Worm (Caenorhabditis elegans): Measurements from ENCODE around the gene gpr-1.
A peak's percentile ranks its signal among the peaks of the same experiment; 100 is the strongest.

Gene gpr-1

ce11 chrIII:8597770-8598169, 31.0 kb upstream of the gpr-1 start, which contains the start of gene ztf-30:
Gene ztf-30 (minus strand): TSS chrIII:8597870.
- no peak for TF ChIP-seq snpc-4 (tag; optimal IDR thresholded peaks at IDR 0.05)
- TF ChIP-seq F13H6.1 (tag; optimal IDR thresholded peaks at IDR 0.05) = no peak
- TF ChIP-seq dmd-4 (tag; optimal IDR thresholded peaks at IDR 0.05) = no peak
- no peak for TF ChIP-seq sma-9 (GFP tag; optimal IDR thresholded peaks at IDR 0.05)
- no peak for TF ChIP-seq sma-9 (tag; optimal IDR thresholded peaks at IDR 0.05)
- TF ChIP-seq elt-3 (tag; optimal IDR thresholded peaks at IDR 0.05) = no peak
- no peak for TF ChIP-seq elt-1 (tag; optimal IDR thresholded peaks at IDR 0.05)
- TF ChIP-seq peb-1 (tag; optimal IDR thresholded peaks at IDR 0.05) = no peak
- no peak for TF ChIP-seq ceh-82 (tag; optimal IDR thresholded peaks at IDR 0.05)
- TF ChIP-seq lin-11 (tag; optimal IDR thresholded peaks at IDR 0.05) = no peak
- no peak for TF ChIP-seq nhr-25 (tag; optimal IDR thresholded peaks at IDR 0.05)
- no peak for TF ChIP-seq zag-1 (tag; optimal IDR thresholded peaks at IDR 0.05)
- TF ChIP-seq sma-3 (GFP tag; optimal IDR thresholded peaks at IDR 0.05) = no peak
- TF ChIP-seq blmp-1 (tag; optimal IDR thresholded peaks at IDR 0.05; ENCODE audit: insufficient read depth) = no peak
- TF ChIP-seq ztf-11 (tag; optimal IDR thresholded peaks at IDR 0.05) = no peak
- no peak for TF ChIP-seq sem-4 (tag; optimal IDR thresholded peaks at IDR 0.05)
- TF ChIP-seq C34F6.9 (tag; optimal IDR thresholded peaks at IDR 0.05) = no peak
- no peak for TF ChIP-seq nhr-11 (tag; optimal IDR thresholded peaks at IDR 0.05)
- no peak for TF ChIP-seq fos-1 (tag; optimal IDR thresholded peaks at IDR 0.05)

DNA sequence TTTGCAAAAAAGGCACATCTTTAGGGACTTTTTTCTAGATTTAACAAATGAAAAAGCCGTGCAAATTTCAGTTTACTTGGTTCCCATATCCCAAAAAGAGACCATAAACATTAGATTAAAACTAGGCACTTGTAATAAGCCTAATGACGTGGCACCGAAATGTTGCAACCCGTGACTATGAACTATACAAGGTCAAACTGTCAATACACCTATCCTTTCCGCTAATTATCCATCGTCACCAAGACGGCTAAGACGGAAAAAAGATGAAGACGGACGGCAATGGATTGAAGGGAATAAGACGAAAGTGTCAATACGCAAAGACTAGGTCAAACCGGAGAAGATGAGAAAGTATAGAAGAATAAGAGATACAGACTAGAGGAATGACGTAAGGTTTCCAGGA, 29.8 kb upstream of the gpr-1 start:
- TF ChIP-seq skn-1 (tag; optimal IDR thresholded peaks at IDR 0.05) = no peak
- peak; percentile 15 for TF ChIP-seq nhr-25 (tag; optimal IDR thresholded peaks at IDR 0.05)
- TF ChIP-seq fos-1 (tag; optimal IDR thresholded peaks at IDR 0.05) = no peak
- TF ChIP-seq alr-1 (tag; optimal IDR thresholded peaks at IDR 0.05) = no peak
- TF ChIP-seq sma-3 (GFP tag; optimal IDR thresholded peaks at IDR 0.05) = peak; percentile 4
- peak; percentile 55 for TF ChIP-seq crh-2 (tag; optimal IDR thresholded peaks at IDR 0.05)
- TF ChIP-seq nhr-129 (tag; optimal IDR thresholded peaks at IDR 0.05) = peak; percentile 34
- TF ChIP-seq egl-27 (tag; optimal IDR thresholded peaks at IDR 0.05) = peak; percentile 48
- peak; percentile 27 for TF ChIP-seq nhr-21 (tag; optimal IDR thresholded peaks at IDR 0.05)
- TF ChIP-seq unc-39 (tag; optimal IDR thresholded peaks at IDR 0.05) = no peak
- TF ChIP-seq nhr-6 (tag; optimal IDR thresholded peaks at IDR 0.05) = no peak

DNA sequence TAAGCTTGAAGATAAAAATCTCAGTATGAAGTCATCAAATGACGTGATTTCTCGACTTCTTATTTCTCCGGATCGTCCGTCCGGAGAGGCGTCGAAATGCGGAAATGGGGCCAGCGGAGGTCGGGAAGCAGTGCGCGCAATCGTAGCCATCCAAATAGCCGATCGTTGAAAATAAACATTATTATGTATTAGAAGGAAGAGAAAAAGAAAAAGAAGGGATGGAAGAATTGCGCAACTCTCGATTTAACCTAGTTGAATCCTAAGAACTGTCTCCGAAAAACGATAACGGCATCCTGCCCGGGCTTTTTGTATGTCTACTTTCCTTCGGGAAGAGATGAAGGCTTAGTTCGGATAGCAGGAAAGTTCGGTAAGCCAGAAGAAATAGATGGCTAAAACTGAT, 26.6 kb upstream of the gpr-1 start:
- TF ChIP-seq sma-3 (GFP tag; optimal IDR thresholded peaks at IDR 0.05) = no peak
- TF ChIP-seq crh-2 (tag; optimal IDR thresholded peaks at IDR 0.05) = no peak
- TF ChIP-seq nhr-10 (tag; optimal IDR thresholded peaks at IDR 0.05) = no peak

- no peak for TF ChIP-seq mbf-1 (tag; optimal IDR thresholded peaks at IDR 0.05)
These were observed 23.2 kb upstream of the gpr-1 start, which contains the start of gene C06E1.1 for ce11 chrIII:8605532-8605931. Gene C06E1.1 (plus strand): TSS chrIII:8605832.

ce11 chrIII:8609683-8610082, 19.0 kb upstream of the gpr-1 start, which contains the start of gene C06E1.9:
Gene C06E1.9 (minus strand): TSS chrIII:8609783.
- no peak for TF ChIP-seq unc-62 (GFP tag; optimal IDR thresholded peaks at IDR 0.05)
- no peak for TF ChIP-seq ztf-11 (tag; optimal IDR thresholded peaks at IDR 0.05)
- TF ChIP-seq sma-9 (GFP tag; optimal IDR thresholded peaks at IDR 0.05) = no peak
- no peak for TF ChIP-seq sma-9 (tag; optimal IDR thresholded peaks at IDR 0.05)
- no peak for TF ChIP-seq nhr-6 (tag; optimal IDR thresholded peaks at IDR 0.05)
- TF ChIP-seq mbf-1 (tag; optimal IDR thresholded peaks at IDR 0.05) = no peak
- TF ChIP-seq skn-1 (tag; optimal IDR thresholded peaks at IDR 0.05) = no peak
- no peak for TF ChIP-seq gmeb-1 (tag; optimal IDR thresholded peaks at IDR 0.05)

ce11 chrIII:8611282-8611681, 17.4 kb upstream of the gpr-1 start:
- no peak for TF ChIP-seq blmp-1 (tag; optimal IDR thresholded peaks at IDR 0.05; ENCODE audit: insufficient read depth)
- TF ChIP-seq F13H6.1 (tag; optimal IDR thresholded peaks at IDR 0.05) = no peak
- no peak for TF ChIP-seq nhr-129 (tag; optimal IDR thresholded peaks at IDR 0.05)
- TF ChIP-seq mbf-1 (tag; optimal IDR thresholded peaks at IDR 0.05) = no peak
- TF ChIP-seq gmeb-1 (tag; optimal IDR thresholded peaks at IDR 0.05) = no peak
- TF ChIP-seq R02D3.7 (tag; optimal IDR thresholded peaks at IDR 0.05) = no peak
- no peak for TF ChIP-seq nhr-25 (tag; optimal IDR thresholded peaks at IDR 0.05)
- no peak for TF ChIP-seq dmd-4 (tag; optimal IDR thresholded peaks at IDR 0.05)
- no peak for TF ChIP-seq unc-55 (GFP tag; optimal IDR thresholded peaks at IDR 0.05)
- TF ChIP-seq aly-2 (tag; optimal IDR thresholded peaks at IDR 0.05) = no peak
- no peak for TF ChIP-seq lin-13 (GFP tag; optimal IDR thresholded peaks at IDR 0.05)
